Fruit fly (Drosophila melanogaster): Measurements from ENCODE around the gene Fie.

DNA sequence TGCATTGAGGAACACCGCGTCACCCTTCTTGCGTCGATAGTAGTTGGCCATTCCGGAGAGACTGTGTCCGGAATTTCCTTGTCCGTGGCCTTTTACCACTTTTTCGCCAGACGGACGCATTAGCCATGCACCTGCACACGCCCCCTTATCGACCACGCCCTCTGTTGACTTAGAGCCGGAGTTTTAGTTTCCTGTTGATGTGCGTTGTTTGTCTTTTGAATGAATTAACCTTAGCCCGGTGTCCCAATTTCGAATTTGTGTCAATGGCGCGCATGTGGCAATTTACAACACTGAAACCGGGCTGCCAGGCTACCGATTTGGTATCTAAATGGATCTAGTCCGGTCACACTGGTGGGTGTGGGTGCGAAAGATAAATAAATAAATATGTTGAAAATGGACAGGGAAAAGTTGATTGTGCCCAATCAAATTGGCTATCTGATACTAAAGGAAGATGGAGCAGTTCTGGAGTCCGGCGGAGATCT, 4.2 kb downstream of the Fie start, which contains the start of the genes Gr63a and Lamtor4:
- no peak for TF ChIP-seq EcR (GFP tag; optimal IDR thresholded peaks at IDR 0.05)
- no peak for TF ChIP-seq psq (optimal IDR thresholded peaks at IDR 0.05)
- no peak for TF ChIP-seq Dll (optimal IDR thresholded peaks at IDR 0.05)

Data from whole organism.